Fruit fly (Drosophila melanogaster) whole organism, prepupa: ENCODE data around the gene HtrA2.
A peak's percentile ranks its signal among the peaks of the same experiment; 100 is the strongest.

Source experiments
- CG11902 ChIP-seq: fragments of 200-800 bp; sonication (Bioruptor generic); optimal IDR thresholded peaks from 3 replicates; lab custom pipeline; 2016; ENCODE audit warnings: missing biosample characterization, missing genetic modification characterization
- CG15336 ChIP-seq: fragments of 200-800 bp; sonication (Bioruptor generic); IDR thresholded peaks from 2 replicates; pipeline ENCODE4 v1.3.6; 2022; ENCODE audit warnings: missing biosample characterization, missing genetic modification characterization
- CG31627 ChIP-seq: fragments of 200-800 bp; sonication (Bioruptor generic); optimal IDR thresholded peaks from 3 replicates; lab custom pipeline; 2016; ENCODE audit warnings: missing biosample characterization, missing genetic modification characterization
- CG32006 ChIP-seq: fragments of 200-800 bp; sonication (Bioruptor generic); optimal IDR thresholded peaks from 3 replicates; lab custom pipeline; 2017; ENCODE audit warnings: missing biosample characterization, mild to moderate bottlenecking, missing genetic modification characterization
- CG3919 ChIP-seq: fragments of 200-800 bp; sonication (Bioruptor generic); optimal IDR thresholded peaks from 3 replicates; lab custom pipeline; 2016; ENCODE audit warnings: missing biosample characterization, missing genetic modification characterization
- CG4318 ChIP-seq: fragments of 200-800 bp; sonication (Bioruptor generic); optimal IDR thresholded peaks from 3 replicates; lab custom pipeline; 2017; ENCODE audit warnings: missing biosample characterization, mild to moderate bottlenecking, missing genetic modification characterization
- CG6276 ChIP-seq: fragments of 200-800 bp; sonication (Bioruptor generic); optimal IDR thresholded peaks from 2 replicates; lab custom pipeline; 2017; ENCODE audit warnings: missing biosample characterization, mild to moderate bottlenecking, missing genetic modification characterization
- CG6808 ChIP-seq: fragments of 200-800 bp; sonication (Bioruptor generic); optimal IDR thresholded peaks from 3 replicates; lab custom pipeline; 2017; ENCODE audit warnings: missing biosample characterization, missing genetic modification characterization, mild to moderate bottlenecking, moderate library complexity, missing genetic modification reagents
- CG6854 ChIP-seq: fragments of 200-800 bp; sonication (Bioruptor generic); optimal IDR thresholded peaks from 2 replicates; lab custom pipeline; 2017; ENCODE audit warnings: missing biosample characterization, mild to moderate bottlenecking, missing genetic modification characterization
- CG7368 ChIP-seq: fragments of 200-800 bp; sonication (Bioruptor generic); optimal IDR thresholded peaks from 3 replicates; lab custom pipeline; 2016; ENCODE audit warnings: missing biosample characterization, missing genetic modification characterization
- CG8119 ChIP-seq: fragments of 200-800 bp; sonication (Bioruptor generic); IDR thresholded peaks from 3 replicates; pipeline ENCODE4 v1.3.6; 2022; ENCODE audit warnings: missing biosample characterization, missing genetic modification characterization
- CG9139 ChIP-seq: fragments of 200-800 bp; sonication (Bioruptor generic); optimal IDR thresholded peaks from 3 replicates; lab custom pipeline; 2017; ENCODE audit warnings: missing biosample characterization, mild to moderate bottlenecking, missing genetic modification characterization
- Eip75B ChIP-seq: fragments of 200-800 bp; sonication (Bioruptor generic); optimal IDR thresholded peaks from 3 replicates; lab custom pipeline; 2016; ENCODE audit warnings: missing biosample characterization, missing genetic modification characterization
- Eip78C ChIP-seq: fragments of 200-800 bp; sonication (Bioruptor generic); peaks from one replicate; lab custom pipeline; 2016; ENCODE audit warnings: missing biosample characterization, missing genetic modification characterization
- Ets21C ChIP-seq: fragments of 200-800 bp; sonication (Bioruptor generic); optimal IDR thresholded peaks from 3 replicates; lab custom pipeline; 2016; ENCODE audit warnings: missing biosample characterization, missing genetic modification characterization
- Ets96B ChIP-seq: fragments of 200-800 bp; optimal IDR thresholded peaks from 2 replicates; lab custom pipeline; 2019; ENCODE audit warnings: missing biosample characterization, mild to moderate bottlenecking, missing genetic modification characterization, moderate library complexity
- Gug ChIP-seq: fragments of 200-800 bp; sonication (Bioruptor generic); IDR thresholded peaks from 2 replicates; pipeline ENCODE4 v1.3.6; 2022; ENCODE audit warnings: missing biosample characterization, missing genetic modification characterization
- Hr38 ChIP-seq: sonication (Bioruptor generic); optimal IDR thresholded peaks from 2 replicates; lab custom pipeline; 2016; ENCODE audit warnings: missing biosample characterization, missing genetic modification characterization
- Hr4 ChIP-seq: fragments of 200-800 bp; sonication (Bioruptor generic); optimal IDR thresholded peaks from 3 replicates; lab custom pipeline; 2016; ENCODE audit warnings: missing biosample characterization, missing genetic modification characterization
- OdsH ChIP-seq: fragments of 200-800 bp; sonication (Bioruptor generic); optimal IDR thresholded peaks from 3 replicates; lab custom pipeline; 2016; ENCODE audit warnings: missing biosample characterization, missing genetic modification characterization
- Smox ChIP-seq: fragments of 200-800 bp; sonication (Bioruptor generic); optimal IDR thresholded peaks from 3 replicates; lab custom pipeline; 2016; ENCODE audit warnings: missing biosample characterization, missing genetic modification characterization
- Sox102F ChIP-seq: fragments of 200-800 bp; sonication (Bioruptor generic); optimal IDR thresholded peaks from 2 replicates; lab custom pipeline; 2016; ENCODE audit warnings: missing biosample characterization, mild to moderate bottlenecking, missing genetic modification characterization
- Sox14 ChIP-seq: fragments of 200-800 bp; sonication (Bioruptor generic); optimal IDR thresholded peaks from 3 replicates; lab custom pipeline; 2016; ENCODE audit warnings: missing biosample characterization, missing genetic modification characterization
- achi ChIP-seq: fragments of 200-800 bp; sonication (Bioruptor generic); optimal IDR thresholded peaks from 3 replicates; lab custom pipeline; 2016; ENCODE audit warnings: missing biosample characterization, missing genetic modification characterization
- cyc ChIP-seq: fragments of 200-800 bp; sonication (Bioruptor generic); optimal IDR thresholded peaks from 3 replicates; lab custom pipeline; 2016; ENCODE audit warnings: missing biosample characterization, missing genetic modification characterization
- dac ChIP-seq: fragments of 200-800 bp; sonication (Bioruptor generic); optimal IDR thresholded peaks from 2 replicates; lab custom pipeline; 2017; ENCODE audit warnings: missing biosample characterization, mild to moderate bottlenecking, missing genetic modification characterization
- dsx ChIP-seq: fragments of 200-800 bp; optimal IDR thresholded peaks from 3 replicates; lab custom pipeline; 2019; ENCODE audit warnings: missing biosample characterization, mild to moderate bottlenecking, missing genetic modification characterization, moderate library complexity; ENCODE audit not compliant: poor library complexity, severe bottlenecking
- esn ChIP-seq: fragments of 200-800 bp; sonication (Bioruptor generic); optimal IDR thresholded peaks from 2 replicates; lab custom pipeline; 2016; ENCODE audit warnings: missing biosample characterization, mild to moderate bottlenecking, missing genetic modification characterization, moderate library complexity
- fd85E ChIP-seq: fragments of 200-800 bp; sonication (Bioruptor generic); optimal IDR thresholded peaks from 3 replicates; lab custom pipeline; 2016; ENCODE audit warnings: missing biosample characterization, missing genetic modification characterization
- fkh ChIP-seq: fragments of 200-800 bp; sonication (Bioruptor generic); optimal IDR thresholded peaks from 3 replicates; lab custom pipeline; 2017; ENCODE audit warnings: missing biosample characterization, mild to moderate bottlenecking, missing genetic modification characterization, moderate library complexity
- lz ChIP-seq: fragments of 200-800 bp; sonication (Bioruptor generic); optimal IDR thresholded peaks from 3 replicates; lab custom pipeline; 2016; ENCODE audit warnings: missing biosample characterization, missing genetic modification characterization
- pdm3 ChIP-seq: fragments of 200-800 bp; sonication (Bioruptor generic); optimal IDR thresholded peaks from 3 replicates; lab custom pipeline; 2016; ENCODE audit warnings: missing biosample characterization, missing genetic modification characterization
- salr ChIP-seq, 2 experiments: fragments of 200-800 bp; sonication (Bioruptor generic); optimal IDR thresholded peaks; 3 replicates each; lab custom pipeline; 2016 to 2018; ENCODE audit warnings: missing biosample characterization in 2 of 2, missing genetic modification characterization in 2 of 2, mild to moderate bottlenecking in 1 of 2
- ss ChIP-seq, 2 experiments: fragments of 200-800 bp; sonication (Bioruptor generic); optimal IDR thresholded peaks; 2 replicates in 1 of 2; 3 replicates in 1 of 2; lab custom pipeline; 2017 to 2018; ENCODE audit warnings: mild to moderate bottlenecking in 2 of 2, missing biosample characterization in 2 of 2, missing genetic modification characterization in 2 of 2, moderate library complexity in 1 of 2
- svp ChIP-seq: fragments of 200-800 bp; sonication (Bioruptor generic); peaks from one replicate; lab custom pipeline; 2016; ENCODE audit warnings: missing biosample characterization, missing genetic modification characterization
- vri ChIP-seq: fragments of 200-800 bp; sonication (Bioruptor generic); optimal IDR thresholded peaks from 3 replicates; lab custom pipeline; 2016; ENCODE audit warnings: missing biosample characterization, mild to moderate bottlenecking, missing genetic modification characterization

HtrA2 gene

DNA sequence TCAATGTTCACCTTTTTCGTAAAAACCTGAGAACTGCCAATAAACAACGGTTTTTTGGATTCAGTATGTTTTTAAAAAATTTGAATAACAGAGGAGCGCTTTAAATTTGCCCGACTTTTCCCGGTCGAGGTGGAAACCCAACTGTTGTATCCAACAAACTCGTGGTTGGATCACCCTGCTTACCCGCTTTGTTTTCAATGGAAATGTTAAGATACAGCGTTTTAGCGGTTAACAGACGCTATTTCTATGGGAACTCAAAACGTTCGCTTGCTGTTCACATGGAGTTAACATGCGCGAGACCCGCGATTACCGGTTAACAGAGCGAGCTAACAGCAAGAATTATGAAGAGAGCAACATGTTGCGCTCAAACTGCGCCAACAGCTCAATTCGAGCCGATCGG, 29.9 kb downstream of the HtrA2 start, which contains the start of gene cv-c (continued):
- TF ChIP-seq pdm3 (GFP tag; lab: Kevin White, UChicago), result no peak
- TF ChIP-seq dsx (GFP tag; lab: Kevin White, UChicago), result peak; percentile 24
- peak; percentile 2 to 16 for TF ChIP-seq ss (GFP tag; optimal IDR thresholded peaks at IDR 0.05; lab: Kevin White, UChicago)
- TF ChIP-seq CG7368 (GFP tag; lab: Kevin White, UChicago), result no peak
- no peak for TF ChIP-seq CG6276 (GFP tag; lab: Kevin White, UChicago)

- TF ChIP-seq pdm3 (GFP tag; lab: Kevin White, UChicago) (no peak), fkh (GFP tag; lab: Kevin White, UChicago) (peak; percentile 79), Eip78C (GFP tag; lab: Kevin White, UChicago) (peak; percentile 26)
Measured at dm6 chr3R:14479623-14480194, 31.8 kb downstream of the HtrA2 start.

DNA sequence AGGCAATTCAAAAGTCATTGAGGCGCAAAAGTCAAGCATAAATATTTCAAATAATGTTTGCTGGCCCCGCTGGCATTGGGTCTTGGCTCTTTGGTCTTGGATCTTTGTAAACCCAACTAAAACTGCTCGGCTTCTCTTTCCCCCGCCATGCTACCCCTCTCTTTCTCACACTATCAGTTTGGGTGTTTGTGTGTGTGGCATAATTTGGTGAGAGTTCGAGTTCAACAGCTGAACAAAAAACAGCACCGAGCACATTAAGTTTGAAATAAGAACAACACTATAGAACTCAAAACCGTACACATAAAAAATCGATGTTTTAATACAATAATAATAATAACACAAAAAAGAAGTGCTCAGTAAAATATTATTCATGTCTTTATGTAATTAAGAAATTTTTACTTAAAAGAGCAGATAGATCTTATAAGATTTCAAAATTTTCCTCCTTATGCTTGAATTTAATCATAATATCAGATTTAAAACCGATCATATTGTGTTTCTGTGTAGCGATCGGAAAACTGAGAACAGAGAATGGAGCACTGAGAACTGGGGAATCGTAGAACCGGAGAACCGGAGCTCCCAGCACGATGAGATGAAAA, 33.0 kb downstream of the HtrA2 start:
- TF ChIP-seq OdsH (no peak), Eip78C (GFP tag; lab: Kevin White, UChicago) (peak; percentile 68), Eip75B (GFP tag; lab: Kevin White, UChicago) (no peak), salr (GFP tag; optimal IDR thresholded peaks at IDR 0.05; lab: Kevin White, UChicago) (peak in 1 of 2 experiments; percentile 42), lz (GFP tag; lab: Kevin White, UChicago) (no peak), CG6854 (GFP tag; lab: Kevin White, UChicago) (no peak), Gug (no peak), CG15336 (GFP tag; lab: Robert Waterston, UW) (peak; percentile 40; the same call in 1 of the 2 replicates), fkh (GFP tag; lab: Kevin White, UChicago) (no peak), CG3919 (peak; percentile 15), CG11902 (GFP tag; lab: Kevin White, UChicago) (no peak), achi (GFP tag; lab: Kevin White, UChicago) (peak; percentile 1), CG8119 (GFP tag; lab: Robert Waterston, UW) (no peak)

- no peak for TF ChIP-seq Ets96B
- TF ChIP-seq CG6808 (GFP tag; lab: Kevin White, UChicago), result no peak
Measured at dm6 chr3R:14477877-14478437, 33.6 kb downstream of the HtrA2 start.

DNA sequence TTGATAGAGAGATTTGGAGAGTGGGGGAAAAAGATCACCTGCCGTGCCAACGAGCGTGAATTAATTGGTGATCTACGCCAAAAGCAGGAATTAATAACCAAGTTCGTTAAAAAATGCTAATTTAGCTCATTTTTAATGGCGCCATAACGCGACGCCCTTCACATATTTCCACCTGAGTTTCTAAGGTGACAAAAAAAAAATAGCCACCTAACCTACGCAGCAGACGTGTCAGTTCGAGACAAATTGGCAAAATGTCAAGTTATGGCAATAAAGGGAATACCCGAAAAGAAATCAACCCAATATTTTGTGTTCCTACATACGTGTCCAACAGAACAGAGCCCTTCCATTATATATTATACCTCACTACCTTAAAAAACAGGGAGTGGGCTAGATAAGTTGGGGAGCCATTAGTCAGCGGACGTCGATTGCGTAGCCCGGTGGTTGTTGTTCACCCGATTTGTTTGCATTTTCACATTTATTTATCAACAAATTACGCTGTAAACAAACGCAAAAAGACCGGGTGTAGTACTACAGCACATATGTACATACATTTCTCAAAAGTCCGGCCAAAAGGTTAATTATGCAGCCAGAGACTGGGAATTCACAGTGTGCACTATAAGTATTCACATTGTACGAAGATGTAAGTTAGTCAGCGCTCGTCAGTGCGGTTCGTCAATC, 34.3 kb downstream of the HtrA2 start:
- TF ChIP-seq achi (GFP tag; lab: Kevin White, UChicago), result no peak
- no peak for TF ChIP-seq Hr4
- no peak for TF ChIP-seq Ets21C (GFP tag; lab: Kevin White, UChicago)
- TF ChIP-seq svp (GFP tag; lab: Kevin White, UChicago), result peak; percentile 1
- TF ChIP-seq fkh (GFP tag; lab: Kevin White, UChicago), result peak; percentile 64

dm6 chr3R:14476273-14476672, 35.2 kb downstream of the HtrA2 start:
- TF ChIP-seq CG7368 (GFP tag; lab: Kevin White, UChicago), result peak; percentile 61
- peak; percentile 87 for TF ChIP-seq Eip78C (GFP tag; lab: Kevin White, UChicago)
- peak; percentile 88 for TF ChIP-seq CG8119 (GFP tag; lab: Robert Waterston, UW)
- TF ChIP-seq OdsH, result peak; percentile 77
- TF ChIP-seq Eip75B (GFP tag; lab: Kevin White, UChicago), result peak; percentile 62
- TF ChIP-seq dsx (GFP tag; lab: Kevin White, UChicago), result peak; percentile 89
- peak; percentile 38 for TF ChIP-seq CG6808 (GFP tag; lab: Kevin White, UChicago)
- TF ChIP-seq vri, result no peak
- TF ChIP-seq CG9139 (GFP tag; lab: Kevin White, UChicago), result no peak
- TF ChIP-seq Sox102F (GFP tag; lab: Kevin White, UChicago), result no peak
- peak; percentile 83 for TF ChIP-seq CG4318 (GFP tag; lab: Kevin White, UChicago)
- peak; percentile 87 for TF ChIP-seq Hr4
- peak; percentile 32 for TF ChIP-seq CG31627
- no peak for TF ChIP-seq Hr38 (GFP tag; lab: Kevin White, UChicago)
- TF ChIP-seq Smox (GFP tag; lab: Kevin White, UChicago), result peak; percentile 20
- TF ChIP-seq CG32006, result peak; percentile 90
- peak; percentile 86 for TF ChIP-seq Gug
- TF ChIP-seq CG11902 (GFP tag; lab: Kevin White, UChicago), result peak; percentile 2
- peak in 1 of 2 experiments; percentile 54 for TF ChIP-seq salr (GFP tag; optimal IDR thresholded peaks at IDR 0.05; lab: Kevin White, UChicago)
- TF ChIP-seq Ets21C (GFP tag; lab: Kevin White, UChicago), result no peak
- TF ChIP-seq dac (GFP tag; lab: Kevin White, UChicago), result peak; percentile 75
- peak; percentile 72 for TF ChIP-seq Sox14
- peak; percentile 48 for TF ChIP-seq cyc
- no peak for TF ChIP-seq fd85E
- peak; percentile 38 for TF ChIP-seq esn (GFP tag; lab: Kevin White, UChicago)
